Fruit fly (Drosophila melanogaster) whole organism, pupa: ENCODE data around the gene CG32641.
A peak's percentile ranks its signal among the peaks of the same experiment; 100 is the strongest.
"Not testable (repeated sequence)": the region's sequence is repeated elsewhere in the genome, so short reads cannot be mapped to it uniquely, and the experiment has no call there.

Source experiments
- CG10348 ChIP-seq: fragments of 200-800 bp; sonication (Bioruptor generic); IDR thresholded peaks from 2 replicates; pipeline ENCODE4 v1.3.6; 2022; ENCODE audit warnings: missing biosample characterization, missing genetic modification characterization
- CG12605 ChIP-seq: fragments of 200-800 bp; sonication (Bioruptor generic); IDR thresholded peaks from 2 replicates; pipeline ENCODE4 v1.3.6; 2022; ENCODE audit warnings: missing biosample characterization, missing genetic modification characterization
- CG13204 ChIP-seq: fragments of 200-800 bp; sonication (Bioruptor generic); optimal IDR thresholded peaks from 2 replicates; lab custom pipeline; 2018; ENCODE audit warnings: missing biosample characterization, mild to moderate bottlenecking, missing genetic modification characterization, moderate library complexity
- CG14655 ChIP-seq: fragments of 200-800 bp; sonication (Bioruptor generic); optimal IDR thresholded peaks from 3 replicates; lab custom pipeline; 2017; ENCODE audit warnings: mild to moderate bottlenecking, missing biosample characterization, missing genetic modification reagents, missing genetic modification characterization
- CG15710 ChIP-seq: fragments of 200-800 bp; sonication (Bioruptor generic); optimal IDR thresholded peaks from 2 replicates; lab custom pipeline; 2018; ENCODE audit warnings: missing biosample characterization, mild to moderate bottlenecking, missing genetic modification characterization, moderate library complexity
- CG17806 ChIP-seq: fragments of 200-800 bp; sonication (Bioruptor generic); optimal IDR thresholded peaks from 2 replicates; lab custom pipeline; 2018; ENCODE audit warnings: missing biosample characterization, mild to moderate bottlenecking, missing genetic modification characterization, moderate library complexity
- CG32121 ChIP-seq: fragments of 200-800 bp; sonication (Bioruptor generic); IDR thresholded peaks from 2 replicates; pipeline ENCODE4 v1.3.6; 2022; ENCODE audit warnings: missing biosample characterization, missing genetic modification characterization
- CG34367 ChIP-seq: fragments of 200-800 bp; sonication (Bioruptor generic); optimal IDR thresholded peaks from 2 replicates; lab custom pipeline; 2018; ENCODE audit warnings: missing biosample characterization, mild to moderate bottlenecking, missing genetic modification characterization
- CG4496 ChIP-seq: fragments of 200-800 bp; sonication (Bioruptor generic); IDR thresholded peaks from 3 replicates; pipeline ENCODE4 v1.3.6; 2022; ENCODE audit warnings: missing biosample characterization, missing genetic modification characterization
- CG8159 ChIP-seq: fragments of 200-800 bp; sonication (Bioruptor generic); optimal IDR thresholded peaks from 3 replicates; lab custom pipeline; 2018; ENCODE audit warnings: missing biosample characterization, mild to moderate bottlenecking, missing genetic modification characterization, moderate library complexity
- CG8301 ChIP-seq: fragments of 200-800 bp; sonication (Bioruptor generic); optimal IDR thresholded peaks from 2 replicates; lab custom pipeline; 2018; ENCODE audit warnings: missing biosample characterization, mild to moderate bottlenecking, missing genetic modification characterization
- CG9948 ChIP-seq: fragments of 200-800 bp; sonication (Bioruptor generic); optimal IDR thresholded peaks from 2 replicates; lab custom pipeline; 2018; ENCODE audit warnings: missing biosample characterization, mild to moderate bottlenecking, missing genetic modification characterization, moderate library complexity
- D1 ChIP-seq: fragments of 200-800 bp; sonication (Bioruptor generic); optimal IDR thresholded peaks from 2 replicates; lab custom pipeline; 2018; ENCODE audit warnings: missing biosample characterization, mild to moderate bottlenecking, missing genetic modification characterization, moderate library complexity
- EcR ChIP-seq: fragments of 200-800 bp; sonication (Bioruptor generic); optimal IDR thresholded peaks from 3 replicates; lab custom pipeline; 2019; ENCODE audit warnings: missing biosample characterization, missing genetic modification characterization, mild to moderate bottlenecking, moderate library complexity, missing genetic modification reagents
- Ets98B ChIP-seq: fragments of 200-800 bp; sonication (Bioruptor generic); IDR thresholded peaks from 2 replicates; pipeline ENCODE4 v1.3.6; 2022; ENCODE audit warnings: missing biosample characterization, missing genetic modification characterization
- Pif1A ChIP-seq: fragments of 200-800 bp; sonication (Bioruptor generic); optimal IDR thresholded peaks from 3 replicates; lab custom pipeline; 2016; ENCODE audit warnings: missing biosample characterization, missing genetic modification characterization
- Pif1B ChIP-seq: fragments of 200-800 bp; sonication (Bioruptor generic); optimal IDR thresholded peaks from 3 replicates; lab custom pipeline; 2016; ENCODE audit warnings: missing biosample characterization, missing genetic modification characterization
- Snoo ChIP-seq: fragments of 200-800 bp; sonication (Bioruptor generic); optimal IDR thresholded peaks from 3 replicates; lab custom pipeline; 2017; ENCODE audit warnings: missing biosample characterization, mild to moderate bottlenecking, missing genetic modification characterization, inconsistent platforms
- fd96Ca ChIP-seq: fragments of 200-800 bp; sonication (Bioruptor generic); IDR thresholded peaks from 3 replicates; pipeline ENCODE4 v1.3.6; 2022; ENCODE audit warnings: missing biosample characterization, missing genetic modification characterization
- gl ChIP-seq: fragments of 200-800 bp; sonication (Bioruptor generic); optimal IDR thresholded peaks from 2 replicates; lab custom pipeline; 2018; ENCODE audit warnings: missing biosample characterization, mild to moderate bottlenecking, missing genetic modification characterization
- rn ChIP-seq: fragments of 200-800 bp; sonication (Bioruptor generic); IDR thresholded peaks from 2 replicates; pipeline ENCODE4 v1.3.6; 2022; ENCODE audit warnings: missing biosample characterization, missing genetic modification characterization

Gene CG32641

DNA sequence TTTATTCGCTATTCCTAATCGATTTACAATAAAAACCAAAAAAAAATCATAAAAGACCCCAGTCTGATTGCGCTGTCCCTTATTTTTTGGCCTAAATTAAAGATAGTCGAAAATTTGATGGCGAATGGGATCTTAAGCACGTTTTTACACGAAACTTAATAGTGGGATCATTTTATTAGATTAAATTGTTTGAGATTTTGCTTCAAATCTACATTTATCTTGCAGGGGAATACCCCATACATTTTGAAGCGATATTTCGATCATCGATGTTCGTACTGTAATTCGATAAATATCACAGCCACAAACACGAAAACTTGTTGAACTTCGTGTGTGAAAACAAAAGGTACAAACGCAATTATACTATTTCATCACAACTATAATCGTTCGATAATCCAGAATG, at the start of gene CG32641:
Gene CG32641, plus strand, starts transcription at position 301 of the 400 bp plus-strand sequence.
- not testable (repeated sequence) for TF ChIP-seq Ets98B (GFP tag; lab: Robert Waterston, UW); Snoo; CG13204

- TF ChIP-seq Snoo (no peak), EcR (GFP tag; lab: Kevin White, UChicago) (no peak), rn (GFP tag; lab: Robert Waterston, UW) (no peak), CG34367 (tag; lab: Kevin White, UChicago) (no peak), CG17806 (no peak), CG8159 (tag; lab: Kevin White, UChicago) (no peak), gl (tag; lab: Kevin White, UChicago) (no peak), CG15710 (no peak), CG8301 (tag; lab: Kevin White, UChicago) (no peak), Ets98B (GFP tag; lab: Robert Waterston, UW) (no peak), fd96Ca (GFP tag; lab: Robert Waterston, UW) (no peak), Pif1A (GFP tag; lab: Kevin White, UChicago) (no peak), CG32121 (GFP tag; lab: Robert Waterston, UW) (no peak), D1 (tag; lab: Kevin White, UChicago) (no peak), Pif1B (no peak), CG13204 (no peak), CG12605 (GFP tag; lab: Robert Waterston, UW) (no peak), CG4496 (no peak), CG14655 (GFP tag; lab: Kevin White, UChicago) (no peak)
These were observed 49.5 kb upstream of the CG32641 start for dm6 chrX:13134811-13135210.

dm6 chrX:13135702-13136101, 48.6 kb upstream of the CG32641 start:
- TF ChIP-seq CG9948 (no peak), CG14655 (GFP tag; lab: Kevin White, UChicago) (peak; percentile 1), CG12605 (GFP tag; lab: Robert Waterston, UW) (no peak), Pif1A (GFP tag; lab: Kevin White, UChicago) (peak; percentile 54), gl (tag; lab: Kevin White, UChicago) (no peak), Pif1B (peak; percentile 41), CG8301 (tag; lab: Kevin White, UChicago) (peak; percentile 39), rn (GFP tag; lab: Robert Waterston, UW) (no peak), CG10348 (GFP tag; lab: Robert Waterston, UW) (no peak), CG4496 (peak; percentile 79; the same call in 2 of the 3 replicates), CG15710 (no peak), CG17806 (peak; percentile 32), EcR (GFP tag; lab: Kevin White, UChicago) (no peak), CG13204 (no peak), CG32121 (GFP tag; lab: Robert Waterston, UW) (peak; percentile 63; the same call in 1 of the 2 replicates), Snoo (peak; percentile 38), fd96Ca (GFP tag; lab: Robert Waterston, UW) (peak; percentile 72; the same call in 2 of the 3 replicates), CG8159 (tag; lab: Kevin White, UChicago) (peak; percentile 13), CG34367 (tag; lab: Kevin White, UChicago) (no peak), D1 (tag; lab: Kevin White, UChicago) (no peak), Ets98B (GFP tag; lab: Robert Waterston, UW) (peak; percentile 60)

DNA sequence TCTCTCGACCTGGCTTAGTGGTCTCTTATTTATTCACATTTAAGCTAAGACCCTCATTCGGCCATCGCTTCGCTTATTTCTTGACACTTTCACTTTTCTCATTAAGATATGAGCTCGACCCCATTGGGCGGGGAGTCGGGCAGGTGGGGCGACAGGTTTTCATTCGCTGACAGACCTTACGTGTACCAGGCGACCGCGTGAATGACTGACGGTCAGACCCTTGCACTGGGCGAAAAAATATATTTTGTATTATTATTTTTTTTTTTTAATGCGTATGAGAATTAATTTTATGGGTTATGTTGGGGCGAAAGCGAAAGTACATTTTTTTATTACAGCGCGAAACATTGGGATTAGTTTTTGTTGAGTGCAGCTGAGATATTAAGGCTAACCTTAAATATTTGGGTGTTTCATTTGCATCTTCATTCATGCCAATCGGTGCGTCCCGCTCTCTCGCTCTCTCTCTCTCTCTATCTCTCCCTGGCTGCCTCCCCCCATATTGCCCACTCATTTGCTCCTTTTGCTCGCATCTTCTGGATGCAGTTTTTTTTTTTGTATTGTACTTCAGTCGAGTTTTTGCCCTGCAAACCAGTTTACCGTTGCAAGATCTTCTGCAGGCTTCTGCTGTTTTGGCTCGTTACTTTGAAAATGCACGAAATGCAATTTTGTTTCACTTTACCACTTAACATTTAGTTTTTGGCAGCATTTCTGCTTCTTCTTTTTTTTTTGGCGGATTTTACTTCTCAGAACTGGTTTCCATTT, 47.2 kb upstream of the CG32641 start:
- TF ChIP-seq rn (GFP tag; lab: Robert Waterston, UW) (0 out of 2 replicates have a peak, but pooled peaks have one; percentile 28), CG34367 (tag; lab: Kevin White, UChicago) (no peak), CG10348 (GFP tag; lab: Robert Waterston, UW) (no peak), CG14655 (GFP tag; lab: Kevin White, UChicago) (peak; percentile 44), D1 (tag; lab: Kevin White, UChicago) (no peak), EcR (GFP tag; lab: Kevin White, UChicago) (peak; percentile 26), CG32121 (GFP tag; lab: Robert Waterston, UW) (no peak), CG4496 (peak; percentile 68), CG9948 (peak; percentile 18), CG12605 (GFP tag; lab: Robert Waterston, UW) (no peak), CG8159 (tag; lab: Kevin White, UChicago) (peak; percentile 55), Snoo (peak; percentile 69), fd96Ca (GFP tag; lab: Robert Waterston, UW) (peak; percentile 31; the same call in 1 of the 3 replicates), Pif1B (peak; percentile 83), Ets98B (GFP tag; lab: Robert Waterston, UW) (peak; percentile 25; the same call in 1 of the 2 replicates), CG8301 (tag; lab: Kevin White, UChicago) (no peak), CG17806 (peak; percentile 15), gl (tag; lab: Kevin White, UChicago) (peak; percentile 45), Pif1A (GFP tag; lab: Kevin White, UChicago) (peak; percentile 80), CG13204 (peak; percentile 49), CG15710 (peak; percentile 48)

DNA sequence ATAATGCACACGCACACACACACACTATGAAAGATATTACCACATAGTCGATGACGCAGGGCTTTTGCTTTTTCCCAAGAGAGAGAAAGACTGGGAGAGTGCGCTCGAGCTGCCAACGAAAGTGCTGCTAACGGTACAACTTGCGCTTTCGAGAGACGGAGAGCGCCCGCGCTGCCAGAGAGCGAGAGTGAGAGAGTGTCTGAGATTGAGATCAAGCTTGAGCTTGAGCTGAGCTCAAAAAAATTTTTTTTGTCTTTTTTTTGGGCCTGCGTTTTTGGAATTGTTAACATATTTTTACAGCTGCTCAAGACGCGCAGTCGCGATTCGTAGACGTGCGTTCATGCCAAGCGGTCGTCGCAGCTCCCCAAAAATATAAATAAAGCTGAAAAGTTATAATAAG, 45.4 kb upstream of the CG32641 start, which contains the start of gene CG32645:
Gene CG32645, plus strand, starts transcription at position 313 of the 400 bp plus-strand sequence.
- TF ChIP-seq CG8159 (tag; lab: Kevin White, UChicago): no peak
- TF ChIP-seq Ets98B (GFP tag; lab: Robert Waterston, UW): peak; percentile 39; the same call in 1 of the 2 replicates
- TF ChIP-seq CG17806: no peak
- peak; percentile 47 for TF ChIP-seq CG8301 (tag; lab: Kevin White, UChicago)
- TF ChIP-seq rn (GFP tag; lab: Robert Waterston, UW): no peak
- TF ChIP-seq CG14655 (GFP tag; lab: Kevin White, UChicago): peak; percentile 52
- no peak for TF ChIP-seq CG12605 (GFP tag; lab: Robert Waterston, UW)
- no peak for TF ChIP-seq CG10348 (GFP tag; lab: Robert Waterston, UW)
- no peak for TF ChIP-seq EcR (GFP tag; lab: Kevin White, UChicago)
- TF ChIP-seq CG34367 (tag; lab: Kevin White, UChicago): no peak
- TF ChIP-seq CG4496: peak; percentile 45; the same call in 1 of the 3 replicates
- no peak for TF ChIP-seq D1 (tag; lab: Kevin White, UChicago)
